Fruit fly (Drosophila melanogaster): Measurements from ENCODE around the gene Oga.

dm6 chr3R:21176663-21177145 is 42.2 kb upstream of the Oga start:
- TF ChIP-seq otp (GFP tag; IDR thresholded peaks at IDR 0.05), result no peak; the same call in 2 of the 3 replicates
- peak; percentile 69 for TF ChIP-seq D19B (GFP tag; optimal IDR thresholded peaks at IDR 0.05)
- no peak for TF ChIP-seq Aef1 (GFP tag; IDR thresholded peaks at IDR 0.05)
- 0 out of 3 replicates have a peak, but pooled peaks have one; percentile 32 for TF ChIP-seq tgo (GFP tag; IDR thresholded peaks at IDR 0.05)
- peak; percentile 8 for TF ChIP-seq CG18011 (GFP tag; optimal IDR thresholded peaks at IDR 0.05)
- no peak for TF ChIP-seq CG8478 (optimal IDR thresholded peaks at IDR 0.05)
- peak; percentile 36 for TF ChIP-seq caup (GFP tag; optimal IDR thresholded peaks at IDR 0.05; ENCODE audit: severe bottlenecking)
- TF ChIP-seq CG18476 (GFP tag; optimal IDR thresholded peaks at IDR 0.05), result no peak
- no peak for TF ChIP-seq kah (GFP tag; optimal IDR thresholded peaks at IDR 0.05)
- TF ChIP-seq CG12299 (tag; optimal IDR thresholded peaks at IDR 0.05), result no peak
- TF ChIP-seq CG16779 (GFP tag; IDR thresholded peaks at IDR 0.05), result no peak
- peak; percentile 26 for TF ChIP-seq CG2120 (GFP tag; optimal IDR thresholded peaks at IDR 0.05)
- TF ChIP-seq grau (tag; optimal IDR thresholded peaks at IDR 0.05), result no peak
